Worm (Caenorhabditis elegans) whole organism, L1 larva: ENCODE data around the gene fbxa-74.

Source experiments
- C34B4.2 ChIP-seq: sonication (generic microtip); optimal IDR thresholded peaks from 2 replicates; lab custom pipeline; 2017; ENCODE audit warnings: mild to moderate bottlenecking, missing genetic modification characterization, missing compliant biosample characterization
- F16B12.6 ChIP-seq: fragments of 150-350 bp; optimal IDR thresholded peaks from 2 replicates; lab custom pipeline; 2014; ENCODE audit warnings: missing biosample characterization, missing genetic modification characterization
- alr-1 ChIP-seq: fragments of 200-800 bp; sonication (Bioruptor generic); optimal IDR thresholded peaks from 2 replicates; lab custom pipeline; 2018; ENCODE audit warnings: borderline replicate concordance, mild to moderate bottlenecking, missing genetic modification characterization, missing compliant biosample characterization
- ama-1 ChIP-seq: fragments of 150-350 bp; optimal IDR thresholded peaks from 2 replicates; lab custom pipeline; 2014
- ceh-63 ChIP-seq: fragments of 200-800 bp; sonication (Bioruptor generic); optimal IDR thresholded peaks from 2 replicates; lab custom pipeline; 2018; ENCODE audit warnings: mild to moderate bottlenecking, missing genetic modification characterization, missing compliant biosample characterization
- ceh-82 ChIP-seq, 3 experiments: fragments of 150-350 bp in 1 of 3; sonication (generic microtip) in 2 of 3; optimal IDR thresholded peaks; 2 replicates each; lab custom pipeline; 2014 to 2017; ENCODE audit warnings: missing biosample characterization in 3 of 3, missing genetic modification characterization in 3 of 3
- ces-1 ChIP-seq: fragments of 150-350 bp; optimal IDR thresholded peaks from 2 replicates; lab custom pipeline; 2014; ENCODE audit warnings: missing biosample characterization, missing genetic modification reagents, missing genetic modification characterization
- dsc-1 ChIP-seq: sonication (generic microtip); optimal IDR thresholded peaks from 2 replicates; lab custom pipeline; 2016; ENCODE audit warnings: mild to moderate bottlenecking, missing genetic modification characterization, missing compliant biosample characterization
- efl-1 ChIP-seq, 4 experiments: fragments of 150-350 bp; optimal IDR thresholded peaks in 3 of 4; peaks in 1 of 4; 1 replicate in 1 of 4; 2 replicates in 3 of 4; lab custom pipeline; 2014; ENCODE audit warnings: missing biosample characterization in 2 of 4, missing genetic modification characterization in 2 of 4, missing genetic modification reagents in 2 of 4
- egl-13 ChIP-seq: sonication (generic microtip); optimal IDR thresholded peaks from 2 replicates; lab custom pipeline; 2016; ENCODE audit warnings: missing genotype, missing genetic modification reagents, missing genetic modification characterization, missing compliant biosample characterization
- elt-3 ChIP-seq, 6 experiments: fragments of 150-350 bp in 1 of 6; sonication (generic microtip); optimal IDR thresholded peaks; 2 replicates each; lab custom pipeline; 2017 to 2018; ENCODE audit warnings: missing biosample characterization in 6 of 6, missing genetic modification characterization in 6 of 6, inconsistent platforms in 1 of 6
- ets-5 ChIP-seq: fragments of 200-800 bp; sonication (Bioruptor generic); IDR thresholded peaks from 2 replicates; pipeline ENCODE4 v1.3.6; 2022; ENCODE audit warnings: missing genetic modification characterization, missing compliant biosample characterization
- fkh-10 ChIP-seq: sonication (generic microtip); optimal IDR thresholded peaks from 2 replicates; lab custom pipeline; 2017; ENCODE audit warnings: missing biosample characterization, missing genetic modification reagents, missing genetic modification characterization
- fkh-4 ChIP-seq: sonication (generic microtip); optimal IDR thresholded peaks from 2 replicates; lab custom pipeline; 2016; ENCODE audit warnings: missing compliant biosample characterization, missing genetic modification characterization, borderline replicate concordance
- fos-1 ChIP-seq: fragments of 150-350 bp; optimal IDR thresholded peaks from 2 replicates; lab custom pipeline; 2014; ENCODE audit warnings: missing biosample characterization, missing genetic modification characterization
- grh-1 ChIP-seq: fragments of 200-800 bp; sonication (Bioruptor generic); IDR thresholded peaks from 2 replicates; pipeline ENCODE4 v1.3.6; 2022; ENCODE audit warnings: missing genetic modification reagents, missing genetic modification characterization, missing compliant biosample characterization
- hlh-4 ChIP-seq: sonication (generic microtip); optimal IDR thresholded peaks from 2 replicates; lab custom pipeline; 2016; ENCODE audit warnings: mild to moderate bottlenecking, missing genetic modification characterization, missing compliant biosample characterization
- irx-1 ChIP-seq: sonication (generic microtip); optimal IDR thresholded peaks from 2 replicates; lab custom pipeline; 2016; ENCODE audit warnings: missing genetic modification characterization, missing compliant biosample characterization
- jun-1 ChIP-seq: fragments of 150-350 bp; optimal IDR thresholded peaks from 2 replicates; lab custom pipeline; 2014; ENCODE audit warnings: missing biosample characterization, missing genetic modification reagents, missing genetic modification characterization
- lin-13 ChIP-seq: fragments of 150-350 bp; optimal IDR thresholded peaks from 2 replicates; lab custom pipeline; 2014; ENCODE audit warnings: missing biosample characterization, missing genetic modification reagents, missing genetic modification characterization
- lin-14 ChIP-seq: fragments of 200-800 bp; sonication (Bioruptor generic); optimal IDR thresholded peaks from 2 replicates; lab custom pipeline; 2018; ENCODE audit warnings: mild to moderate bottlenecking, missing genetic modification characterization, moderate library complexity, missing compliant biosample characterization
- lin-15B ChIP-seq: fragments of 150-350 bp; sonication (generic microtip); optimal IDR thresholded peaks from 3 replicates; lab custom pipeline; 2014; ENCODE audit warnings: missing biosample characterization, missing genetic modification characterization
- lin-35 ChIP-seq, 2 experiments: fragments of 150-350 bp; optimal IDR thresholded peaks; 2 replicates each; lab custom pipeline; 2014; ENCODE audit warnings: missing biosample characterization in 2 of 2, missing genetic modification characterization in 2 of 2, missing genetic modification reagents in 2 of 2
- lin-39 ChIP-seq: fragments of 150-350 bp; optimal IDR thresholded peaks from 2 replicates; lab custom pipeline; 2014; ENCODE audit warnings: missing biosample characterization, missing genetic modification reagents, missing genetic modification characterization
- lir-3 ChIP-seq: sonication (generic microtip); optimal IDR thresholded peaks from 2 replicates; lab custom pipeline; 2016; ENCODE audit warnings: mild to moderate bottlenecking, missing genetic modification characterization, moderate library complexity, missing compliant biosample characterization; ENCODE audit not compliant: poor library complexity
- mab-9 ChIP-seq: fragments of 200-800 bp; sonication (Bioruptor generic); IDR thresholded peaks from 2 replicates; pipeline ENCODE4 v1.3.6; 2022; ENCODE audit warnings: missing genetic modification reagents, missing genetic modification characterization, missing compliant biosample characterization
- mdl-1 ChIP-seq, 2 experiments: fragments of 150-350 bp; optimal IDR thresholded peaks; 2 replicates each; lab custom pipeline; 2014 to 2017; ENCODE audit warnings: missing biosample characterization in 2 of 2, missing genetic modification characterization in 2 of 2, inconsistent platforms in 1 of 2
- mef-2 ChIP-seq: fragments of 150-350 bp; optimal IDR thresholded peaks from 2 replicates; lab custom pipeline; 2014; ENCODE audit warnings: missing biosample characterization, missing genetic modification characterization
- mep-1 ChIP-seq: fragments of 150-350 bp; optimal IDR thresholded peaks from 2 replicates; lab custom pipeline; 2014; ENCODE audit warnings: missing biosample characterization, missing genetic modification characterization
- nhr-11 ChIP-seq: fragments of 150-350 bp; optimal IDR thresholded peaks from 2 replicates; lab custom pipeline; 2014; ENCODE audit warnings: missing biosample characterization, missing genetic modification characterization
- nhr-12 ChIP-seq: sonication (generic microtip); optimal IDR thresholded peaks from 2 replicates; lab custom pipeline; 2017; ENCODE audit warnings: missing biosample characterization, missing genetic modification characterization
- nhr-20 ChIP-seq: sonication (generic microtip); optimal IDR thresholded peaks from 2 replicates; lab custom pipeline; 2016; ENCODE audit warnings: mild to moderate bottlenecking, missing genetic modification characterization, missing compliant biosample characterization
- nhr-237 ChIP-seq: fragments of 150-350 bp; optimal IDR thresholded peaks from 2 replicates; lab custom pipeline; 2014; ENCODE audit warnings: missing biosample characterization, missing genetic modification characterization
- nhr-28 ChIP-seq: fragments of 150-350 bp; optimal IDR thresholded peaks from 2 replicates; lab custom pipeline; 2014; ENCODE audit warnings: missing biosample characterization, missing genetic modification characterization
- nhr-47 ChIP-seq: sonication (generic microtip); optimal IDR thresholded peaks from 2 replicates; lab custom pipeline; 2016; ENCODE audit warnings: mild to moderate bottlenecking, missing genetic modification characterization, moderate library complexity, missing compliant biosample characterization
- nhr-76 ChIP-seq: sonication (generic microtip); optimal IDR thresholded peaks from 2 replicates; lab custom pipeline; 2017; ENCODE audit warnings: missing biosample characterization, missing genetic modification characterization
- nhr-77 ChIP-seq: fragments of 150-350 bp; optimal IDR thresholded peaks from 2 replicates; lab custom pipeline; 2014; ENCODE audit warnings: missing biosample characterization, missing genetic modification characterization
- nhr-84 ChIP-seq: sonication (generic microtip); optimal IDR thresholded peaks from 2 replicates; lab custom pipeline; 2017; ENCODE audit warnings: missing biosample characterization, missing genetic modification characterization
- nhr-90 ChIP-seq: sonication (generic microtip); optimal IDR thresholded peaks from 2 replicates; lab custom pipeline; 2016; ENCODE audit warnings: mild to moderate bottlenecking, missing genetic modification characterization, missing compliant biosample characterization; ENCODE audit not compliant: poor library complexity
- pag-3 ChIP-seq: sonication (generic microtip); optimal IDR thresholded peaks from 2 replicates; lab custom pipeline; 2017; ENCODE audit warnings: missing genetic modification characterization, mild to moderate bottlenecking, missing compliant biosample characterization, antibody characterized with exemption, borderline replicate concordance; ENCODE audit not compliant: insufficient read depth
- pqm-1 ChIP-seq: sonication (generic microtip); optimal IDR thresholded peaks from 3 replicates; lab custom pipeline; 2017; ENCODE audit warnings: missing biosample characterization, missing genetic modification characterization
- rnt-1 ChIP-seq: sonication (generic microtip); optimal IDR thresholded peaks from 2 replicates; lab custom pipeline; 2016; ENCODE audit warnings: mild to moderate bottlenecking, missing genetic modification characterization, moderate library complexity, missing compliant biosample characterization
- snu-23 ChIP-seq: sonication (generic microtip); optimal IDR thresholded peaks from 2 replicates; lab custom pipeline; 2016; ENCODE audit warnings: missing genetic modification characterization, missing compliant biosample characterization
- sox-4 ChIP-seq: sonication (generic microtip); optimal IDR thresholded peaks from 2 replicates; lab custom pipeline; 2016; ENCODE audit warnings: missing genetic modification characterization, missing compliant biosample characterization
- sptf-1 ChIP-seq: fragments of 150-350 bp; optimal IDR thresholded peaks from 2 replicates; lab custom pipeline; 2014; ENCODE audit warnings: missing biosample characterization, missing genetic modification characterization
- unc-130 ChIP-seq: fragments of 150-350 bp; optimal IDR thresholded peaks from 2 replicates; lab custom pipeline; 2017; ENCODE audit warnings: missing biosample characterization, missing genetic modification characterization, inconsistent platforms
- unc-30 ChIP-seq: sonication (generic microtip); optimal IDR thresholded peaks from 2 replicates; lab custom pipeline; 2017; ENCODE audit warnings: missing biosample characterization, missing genetic modification characterization
- unc-86 ChIP-seq: sonication (generic microtip); optimal IDR thresholded peaks from 2 replicates; lab custom pipeline; 2016; ENCODE audit warnings: missing genetic modification characterization, missing compliant biosample characterization
- vab-15 ChIP-seq: sonication (generic microtip); optimal IDR thresholded peaks from 2 replicates; lab custom pipeline; 2017; ENCODE audit warnings: missing genotype, mild to moderate bottlenecking, missing genetic modification characterization, missing compliant biosample characterization
- xbp-1 ChIP-seq: sonication (generic microtip); optimal IDR thresholded peaks from 2 replicates; lab custom pipeline; 2016; ENCODE audit warnings: missing genetic modification characterization, missing compliant biosample characterization
- zag-1 ChIP-seq: fragments of 150-350 bp; optimal IDR thresholded peaks from 2 replicates; lab custom pipeline; 2014; ENCODE audit warnings: missing biosample characterization, missing genetic modification characterization
- ztf-11 ChIP-seq, 2 experiments: sonication (generic microtip); optimal IDR thresholded peaks; 2 replicates each; lab custom pipeline; 2016 to 2017; ENCODE audit warnings: missing genetic modification characterization in 2 of 2, missing biosample characterization in 1 of 2, missing compliant biosample characterization in 1 of 2
- ztf-4 ChIP-seq: fragments of 150-350 bp; optimal IDR thresholded peaks from 2 replicates; lab custom pipeline; 2014; ENCODE audit warnings: missing biosample characterization, missing genetic modification characterization

fbxa-74 gene

ce11 chrIII:1680996-1681395, 17.8 kb downstream of the fbxa-74 start (continued):
- TF ChIP-seq pqm-1 (tag; lab: Kevin White, UChicago) (no peak), mep-1 (tag; lab: Kevin White, UChicago) (peak; percentile 77), alr-1 (tag; lab: Kevin White, UChicago) (no peak), nhr-20 (tag; lab: Kevin White, UChicago) (peak; percentile 90), F16B12.6 (tag; lab: Kevin White, UChicago) (no peak), fos-1 (peak; percentile 70), ces-1 (GFP tag; lab: Kevin White, UChicago) (no peak), nhr-12 (tag; lab: Kevin White, UChicago) (no peak), lin-35 (GFP tag; optimal IDR thresholded peaks at IDR 0.05; lab: Kevin White, UChicago) (peak; percentile 23 to 86), lir-3 (tag; lab: Kevin White, UChicago) (no peak), lin-15B (no peak), grh-1 (peak; percentile 98), elt-3 (tag; optimal IDR thresholded peaks at IDR 0.05; lab: Kevin White, UChicago) (peak in 4 of 6 experiments; percentile 59 to 98 (median 88)), xbp-1 (tag; lab: Kevin White, UChicago) (peak; percentile 50), nhr-237 (peak; percentile 30), lin-13 (peak; percentile 75), nhr-90 (peak; percentile 94), mdl-1 (tag; optimal IDR thresholded peaks at IDR 0.05; lab: Kevin White, UChicago) (peak in 1 of 2 experiments; percentile 89), lin-39 (tag; lab: Kevin White, UChicago) (peak; percentile 76), snu-23 (GFP tag; lab: Kevin White, UChicago) (peak; percentile 85), nhr-47 (tag; lab: Kevin White, UChicago) (peak; percentile 78), unc-86 (tag; lab: Kevin White, UChicago) (no peak), nhr-28 (tag; lab: Kevin White, UChicago) (no peak), hlh-4 (no peak), dsc-1 (peak; percentile 48), pag-3 (tag; lab: Kevin White, UChicago) (no peak), irx-1 (tag; lab: Kevin White, UChicago) (peak; percentile 52), fkh-4 (tag; lab: Kevin White, UChicago) (no peak), zag-1 (tag; lab: Kevin White, UChicago) (no peak), sptf-1 (tag; lab: Kevin White, UChicago) (no peak), sox-4 (no peak), mab-9 (GFP tag; lab: Robert Waterston, UW) (peak; percentile 37; the same call in 1 of the 2 replicates), vab-15 (tag; lab: Kevin White, UChicago) (peak; percentile 56), ztf-11 (tag; optimal IDR thresholded peaks at IDR 0.05; lab: Kevin White, UChicago) (peak in 1 of 2 experiments; percentile 1), nhr-84 (tag; lab: Kevin White, UChicago) (no peak), egl-13 (peak; percentile 53), ets-5 (no peak), rnt-1 (peak; percentile 90), unc-30 (tag; lab: Kevin White, UChicago) (no peak), C34B4.2 (tag; lab: Kevin White, UChicago) (no peak), ztf-4 (tag; lab: Kevin White, UChicago) (peak; percentile 75), ceh-82 (tag; optimal IDR thresholded peaks at IDR 0.05; lab: Kevin White, UChicago) (peak; percentile 11 to 51 (median 14)), efl-1 (optimal IDR thresholded peaks at IDR 0.05; lab: Kevin White, UChicago) (peak; percentile 79 to 80), efl-1 (GFP tag; optimal IDR thresholded peaks at IDR 0.05 in 1 of 2; lab: Kevin White, UChicago) (peak; percentile 30 to 95), nhr-76 (tag; lab: Kevin White, UChicago) (no peak), nhr-11 (tag; lab: Kevin White, UChicago) (no peak), lin-14 (GFP tag; lab: Kevin White, UChicago) (peak; percentile 92), nhr-77 (tag; lab: Kevin White, UChicago) (no peak), jun-1 (tag; lab: Kevin White, UChicago) (peak; percentile 74), unc-130 (tag; lab: Kevin White, UChicago) (peak; percentile 95), mef-2 (no peak), ceh-63 (GFP tag; lab: Kevin White, UChicago) (no peak), ama-1 (lab: Kevin White, UChicago) (no peak), fkh-10 (no peak)
